Worm (Caenorhabditis elegans) whole organism, L4/young adult: ENCODE results near the gene F08H9.4.

Experiments
- W03F9.2 ChIP-seq: fragments of 150-350 bp; optimal IDR thresholded peaks from 2 replicates; lab custom pipeline; 2014; ENCODE audit warnings: missing biosample characterization, missing genetic modification characterization
- dao-5 ChIP-seq: sonication (generic microtip); optimal IDR thresholded peaks from 2 replicates; lab custom pipeline; 2016; ENCODE audit warnings: missing genotype, missing genetic modification characterization, moderate library complexity, missing compliant biosample characterization
- him-1 ChIP-seq: sonication (generic microtip); optimal IDR thresholded peaks from 2 replicates; lab custom pipeline; 2016; ENCODE audit warnings: missing genotype, missing genetic modification reagents, missing genetic modification characterization, missing compliant biosample characterization

Gene F08H9.4

ce11 chrV:14433584-14433983 lies 30.6 kb downstream of the F08H9.4 start:
- TF ChIP-seq him-1 (tag; lab: Kevin White, UChicago) (no peak), dao-5 (tag; lab: Kevin White, UChicago) (no peak), W03F9.2 (tag; lab: Kevin White, UChicago) (no peak)

ce11 chrV:14432259-14432658 lies 32.0 kb downstream of the F08H9.4 start, which contains the start of gene egl-1:
TSS of gene egl-1 (minus strand) at chrV:14432359.
- TF ChIP-seq him-1 (tag; lab: Kevin White, UChicago) (no peak), W03F9.2 (tag; lab: Kevin White, UChicago) (no peak), dao-5 (tag; lab: Kevin White, UChicago) (no peak)

ce11 chrV:14428865-14429264 lies 35.4 kb downstream of the F08H9.4 start, which contains the start of gene F23B12.1:
TSS of gene F23B12.1 (plus strand) at chrV:14429165.
- TF ChIP-seq dao-5 (tag; lab: Kevin White, UChicago) = no peak
- no peak for TF ChIP-seq him-1 (tag; lab: Kevin White, UChicago)
- TF ChIP-seq W03F9.2 (tag; lab: Kevin White, UChicago) = no peak

- TF ChIP-seq dao-5 (tag; lab: Kevin White, UChicago) = no peak
- TF ChIP-seq him-1 (tag; lab: Kevin White, UChicago) = no peak
- no peak for TF ChIP-seq W03F9.2 (tag; lab: Kevin White, UChicago)
Observed at ce11 chrV:14427069-14427825, 37.0 kb downstream of the F08H9.4 start.

ce11 chrV:14426013-14426412 lies 38.2 kb downstream of the F08H9.4 start:
- no peak for TF ChIP-seq dao-5 (tag; lab: Kevin White, UChicago)
- no peak for TF ChIP-seq W03F9.2 (tag; lab: Kevin White, UChicago)
- TF ChIP-seq him-1 (tag; lab: Kevin White, UChicago) = no peak

ce11 chrV:14424958-14425492 lies 39.2 kb downstream of the F08H9.4 start, which contains the start of gene rrsr-1:
TSS of gene rrsr-1 (minus strand) at chrV:14425008.
- TF ChIP-seq dao-5 (tag; lab: Kevin White, UChicago) = no peak
- no peak for TF ChIP-seq W03F9.2 (tag; lab: Kevin White, UChicago)
- no peak for TF ChIP-seq him-1 (tag; lab: Kevin White, UChicago)

- TF ChIP-seq him-1 (tag; lab: Kevin White, UChicago) = no peak
- TF ChIP-seq W03F9.2 (tag; lab: Kevin White, UChicago) = no peak
- no peak for TF ChIP-seq dao-5 (tag; lab: Kevin White, UChicago)
Observed at ce11 chrV:14423268-14423667, 41.0 kb downstream of the F08H9.4 start, which contains the start of gene rpoa-12. TSS of gene rpoa-12 (minus strand) at chrV:14423304.

ce11 chrV:14422317-14422716 lies 41.9 kb downstream of the F08H9.4 start, which contains the start of gene pas-1:
TSS of gene pas-1 (minus strand) at chrV:14422618.
- TF ChIP-seq W03F9.2 (tag; lab: Kevin White, UChicago) (no peak), dao-5 (tag; lab: Kevin White, UChicago) (no peak), him-1 (tag; lab: Kevin White, UChicago) (no peak)

ce11 chrV:14421325-14421724 lies 42.9 kb downstream of the F08H9.4 start, which contains the start of gene dhs-22:
TSS of gene dhs-22 (minus strand) at chrV:14421440.
- TF ChIP-seq dao-5 (tag; lab: Kevin White, UChicago) (no peak), W03F9.2 (tag; lab: Kevin White, UChicago) (no peak)

ce11 chrV:14419855-14420254 lies 44.4 kb downstream of the F08H9.4 start:
- no peak for TF ChIP-seq dao-5 (tag; lab: Kevin White, UChicago)
- no peak for TF ChIP-seq W03F9.2 (tag; lab: Kevin White, UChicago)
- TF ChIP-seq him-1 (tag; lab: Kevin White, UChicago) = no peak

- TF ChIP-seq W03F9.2 (tag; lab: Kevin White, UChicago) (no peak), him-1 (tag; lab: Kevin White, UChicago) (no peak), dao-5 (tag; lab: Kevin White, UChicago) (no peak)
Observed at ce11 chrV:14417735-14418134, 46.5 kb downstream of the F08H9.4 start, which contains the start of the genes nxf-2 and set-31. TSS of gene nxf-2 (minus strand) at chrV:14417835. TSS of gene set-31 (plus strand) at chrV:14417903.

ce11 chrV:14414964-14415564 lies 49.2 kb downstream of the F08H9.4 start, which contains the start of the genes nxf-1 and C15H11.11:
TSS of gene nxf-1 (minus strand) at chrV:14415014.
TSS of gene C15H11.11 (plus strand) at chrV:14415499.
- peak; percentile 68 for TF ChIP-seq W03F9.2 (tag; lab: Kevin White, UChicago)
- TF ChIP-seq dao-5 (tag; lab: Kevin White, UChicago) = no peak
- no peak for TF ChIP-seq him-1 (tag; lab: Kevin White, UChicago)

ce11 chrV:14414032-14414431 lies 50.2 kb downstream of the F08H9.4 start:
- TF ChIP-seq him-1 (tag; lab: Kevin White, UChicago) = no peak
- TF ChIP-seq dao-5 (tag; lab: Kevin White, UChicago) = no peak
- TF ChIP-seq W03F9.2 (tag; lab: Kevin White, UChicago) = no peak
